In the genomic region with DNA sequence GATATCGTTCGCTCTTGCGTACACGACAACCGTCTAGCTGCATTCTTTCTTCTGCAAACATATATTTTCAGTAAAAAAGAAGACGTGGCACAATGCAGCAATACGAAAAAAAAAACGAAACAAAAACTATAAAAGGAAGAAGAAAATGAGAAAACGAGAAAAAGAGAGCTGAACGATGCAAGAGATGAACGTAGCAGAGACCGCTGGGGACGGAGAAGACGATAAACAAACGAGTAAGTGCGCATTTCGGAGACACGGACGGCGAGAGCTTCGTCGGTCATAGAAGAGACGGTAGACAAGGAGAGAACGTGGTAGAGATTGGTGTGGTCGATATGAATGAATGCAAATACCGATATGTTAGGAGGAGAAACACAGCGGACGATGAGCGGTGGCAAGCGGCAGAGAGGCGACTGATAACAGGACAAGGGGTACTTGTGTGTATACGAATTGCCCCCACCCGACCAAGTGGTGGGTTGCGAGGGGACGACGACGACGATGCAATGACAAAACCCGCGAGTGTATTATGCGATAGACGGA, we compare ENCODE assay signal across 3 worm cellular contexts.
A peak's percentile ranks its signal among the peaks of the same experiment; 100 is the strongest.
TF ChIP-seq lines count a peak whose summit lies in the region.

A gene (minus strand): TSS at position 51 of the 537 bp plus-strand sequence.

TF ChIP-seq in whole organism, L1 larva, 84 proteins besides CTCF, POLR2A, EP300 and RAD21 (continued from another document and continues in another):
- TF ChIP-seq unc-130 (tag; optimal IDR thresholded peaks at IDR 0.05; lab: Kevin White, UChicago) = no peak
- no peak for TF ChIP-seq unc-98 (GFP tag; IDR thresholded peaks at IDR 0.05; lab: Robert Waterston, UW)
- no peak for TF ChIP-seq zip-4 (GFP tag; optimal IDR thresholded peaks at IDR 0.05; lab: Kevin White, UChicago)
- TF ChIP-seq nhr-11 (tag; optimal IDR thresholded peaks at IDR 0.05; lab: Kevin White, UChicago) = no peak
- TF ChIP-seq ets-5 (GFP tag; IDR thresholded peaks at IDR 0.05; lab: Robert Waterston, UW) = no peak
- TF ChIP-seq nhr-84 (tag; optimal IDR thresholded peaks at IDR 0.05; lab: Kevin White, UChicago) = no peak
- no peak for TF ChIP-seq ceh-88 (GFP tag; IDR thresholded peaks at IDR 0.05; lab: Robert Waterston, UW)
- peak; percentile 64 to 84 for TF ChIP-seq lin-35 (GFP tag; optimal IDR thresholded peaks at IDR 0.05; lab: Kevin White, UChicago)
- no peak for TF ChIP-seq ama-1 (optimal IDR thresholded peaks at IDR 0.05; lab: Kevin White, UChicago)
- TF ChIP-seq egl-27 (tag; optimal IDR thresholded peaks at IDR 0.05; lab: Kevin White, UChicago) = peak in 1 of 2 experiments; percentile 38
- no peak for TF ChIP-seq hlh-4 (tag; optimal IDR thresholded peaks at IDR 0.05; lab: Kevin White, UChicago)
- peak; percentile 74 for TF ChIP-seq nhr-20 (tag; optimal IDR thresholded peaks at IDR 0.05; lab: Kevin White, UChicago)
- no peak for TF ChIP-seq unc-30 (tag; optimal IDR thresholded peaks at IDR 0.05; lab: Kevin White, UChicago)
- TF ChIP-seq ces-1 (GFP tag; optimal IDR thresholded peaks at IDR 0.05; lab: Kevin White, UChicago) = no peak
- no peak for TF ChIP-seq fkh-10 (GFP tag; optimal IDR thresholded peaks at IDR 0.05; lab: Kevin White, UChicago)
- no peak for TF ChIP-seq Y116A8C.19 (tag; optimal IDR thresholded peaks at IDR 0.05; lab: Kevin White, UChicago; ENCODE audit: borderline replicate concordance)
- peak; percentile 41 for TF ChIP-seq nhr-90 (tag; optimal IDR thresholded peaks at IDR 0.05; lab: Kevin White, UChicago; ENCODE audit: poor library complexity)
- no peak for TF ChIP-seq ceh-8 (GFP tag; optimal IDR thresholded peaks at IDR 0.05; lab: Kevin White, UChicago)
- TF ChIP-seq nhr-76 (tag; optimal IDR thresholded peaks at IDR 0.05; lab: Kevin White, UChicago) = no peak
- TF ChIP-seq nhr-12 (tag; optimal IDR thresholded peaks at IDR 0.05; lab: Kevin White, UChicago) = no peak
- no peak for TF ChIP-seq lin-15B (tag; optimal IDR thresholded peaks at IDR 0.05; lab: Kevin White, UChicago)
- TF ChIP-seq blmp-1 (tag; optimal IDR thresholded peaks at IDR 0.05; lab: Kevin White, UChicago) = peak; percentile 57
- TF ChIP-seq lin-14 (GFP tag; optimal IDR thresholded peaks at IDR 0.05; lab: Kevin White, UChicago) = peak; percentile 93
- peak; percentile 36 for TF ChIP-seq mef-2 (tag; optimal IDR thresholded peaks at IDR 0.05; lab: Kevin White, UChicago)
- no peak for TF ChIP-seq efl-3 (GFP tag; optimal IDR thresholded peaks at IDR 0.05; lab: Kevin White, UChicago)
- TF ChIP-seq fkh-4 (tag; optimal IDR thresholded peaks at IDR 0.05; lab: Kevin White, UChicago; ENCODE audit: borderline replicate concordance) = no peak
- TF ChIP-seq ztf-4 (tag; optimal IDR thresholded peaks at IDR 0.05; lab: Kevin White, UChicago) = no peak
- peak; percentile 52 for TF ChIP-seq xbp-1 (tag; optimal IDR thresholded peaks at IDR 0.05; lab: Kevin White, UChicago)
- peak; percentile 51 for TF ChIP-seq fkh-8 (tag; optimal IDR thresholded peaks at IDR 0.05; lab: Kevin White, UChicago)
- TF ChIP-seq jun-1 (tag; optimal IDR thresholded peaks at IDR 0.05; lab: Kevin White, UChicago) = no peak
- no peak for TF ChIP-seq pag-3 (tag; optimal IDR thresholded peaks at IDR 0.05; lab: Kevin White, UChicago; ENCODE audit: borderline replicate concordance, insufficient read depth)
- TF ChIP-seq hlh-17 (GFP tag; optimal IDR thresholded peaks at IDR 0.05; lab: Kevin White, UChicago; ENCODE audit: borderline replicate concordance) = no peak
- peak in 1 of 2 experiments; percentile 60 for TF ChIP-seq mdl-1 (tag; optimal IDR thresholded peaks at IDR 0.05; lab: Kevin White, UChicago)
- TF ChIP-seq pax-3 (tag; optimal IDR thresholded peaks at IDR 0.05; lab: Kevin White, UChicago) = no peak
- TF ChIP-seq dsc-1 (tag; optimal IDR thresholded peaks at IDR 0.05; lab: Kevin White, UChicago) = no peak
- TF ChIP-seq tbx-2 (tag; optimal IDR thresholded peaks at IDR 0.05; lab: Kevin White, UChicago) = peak; percentile 42
- no peak for TF ChIP-seq egl-13 (tag; optimal IDR thresholded peaks at IDR 0.05; lab: Kevin White, UChicago)
- peak; percentile 40 for TF ChIP-seq pqm-1 (tag; optimal IDR thresholded peaks at IDR 0.05; lab: Kevin White, UChicago)
- TF ChIP-seq C16A3.4 (tag; optimal IDR thresholded peaks at IDR 0.05; lab: Kevin White, UChicago) = peak; percentile 50
- TF ChIP-seq rnt-1 (tag; optimal IDR thresholded peaks at IDR 0.05; lab: Kevin White, UChicago) = peak; percentile 48
- peak; percentile 50 for TF ChIP-seq nhr-19 (GFP tag; conservative IDR thresholded peaks at IDR 0.05; lab: Robert Waterston, UW)
- TF ChIP-seq mab-9 (GFP tag; IDR thresholded peaks at IDR 0.05; lab: Robert Waterston, UW) = no peak

TF ChIP-seq in whole organism, L3 larva, 47 proteins besides CTCF, POLR2A, EP300 and RAD21 (continued from another document):
- TF ChIP-seq lsy-12 (tag; optimal IDR thresholded peaks at IDR 0.05; lab: Kevin White, UChicago) = no peak
- TF ChIP-seq pha-4 (tag; optimal IDR thresholded peaks at IDR 0.05; lab: Kevin White, UChicago) = peak; percentile 85
- no peak for TF ChIP-seq nhr-237 (tag; optimal IDR thresholded peaks at IDR 0.05; lab: Kevin White, UChicago)
- no peak for TF ChIP-seq nhr-28 (tag; optimal IDR thresholded peaks at IDR 0.05; lab: Kevin White, UChicago)
- no peak for TF ChIP-seq ceh-9 (tag; optimal IDR thresholded peaks at IDR 0.05; lab: Kevin White, UChicago)
- peak; percentile 67 for TF ChIP-seq nhr-25 (tag; optimal IDR thresholded peaks at IDR 0.05; lab: Kevin White, UChicago)
- TF ChIP-seq elt-1 (tag; optimal IDR thresholded peaks at IDR 0.05; lab: Kevin White, UChicago) = peak; percentile 35
- no peak for TF ChIP-seq ceh-82 (tag; optimal IDR thresholded peaks at IDR 0.05; lab: Kevin White, UChicago)
- no peak for TF ChIP-seq ama-1 (optimal IDR thresholded peaks at IDR 0.05; lab: Kevin White, UChicago)
- peak; percentile 89 for TF ChIP-seq pqm-1 (tag; optimal IDR thresholded peaks at IDR 0.05; lab: Kevin White, UChicago)
- TF ChIP-seq nhr-43 (tag; optimal IDR thresholded peaks at IDR 0.05; lab: Kevin White, UChicago; ENCODE audit: poor library complexity, severe bottlenecking) = no peak
- no peak for TF ChIP-seq mml-1 (tag; optimal IDR thresholded peaks at IDR 0.05; lab: Kevin White, UChicago)
- no peak for TF ChIP-seq eor-1 (tag; optimal IDR thresholded peaks at IDR 0.05; lab: Kevin White, UChicago)
- TF ChIP-seq ztf-4 (tag; optimal IDR thresholded peaks at IDR 0.05; lab: Kevin White, UChicago) = no peak
- TF ChIP-seq nhr-67 (tag; optimal IDR thresholded peaks at IDR 0.05; lab: Kevin White, UChicago) = no peak
- no peak for TF ChIP-seq zag-1 (tag; optimal IDR thresholded peaks at IDR 0.05; lab: Kevin White, UChicago)
- peak; percentile 6 for TF ChIP-seq R02D3.7 (tag; optimal IDR thresholded peaks at IDR 0.05; lab: Kevin White, UChicago)
- peak; percentile 6 for TF ChIP-seq nhr-77 (tag; optimal IDR thresholded peaks at IDR 0.05; lab: Kevin White, UChicago)
- TF ChIP-seq fkh-2 (tag; optimal IDR thresholded peaks at IDR 0.05; lab: Kevin White, UChicago) = no peak
- peak; percentile 91 for TF ChIP-seq hmg-11 (tag; optimal IDR thresholded peaks at IDR 0.05; lab: Kevin White, UChicago)
- no peak for TF ChIP-seq egl-27 (tag; optimal IDR thresholded peaks at IDR 0.05; lab: Kevin White, UChicago)
- TF ChIP-seq lin-39 (tag; optimal IDR thresholded peaks at IDR 0.05; lab: Kevin White, UChicago) = no peak
- no peak for TF ChIP-seq elt-3 (tag; optimal IDR thresholded peaks at IDR 0.05; lab: Kevin White, UChicago)
- TF ChIP-seq ceh-28 (tag; optimal IDR thresholded peaks at IDR 0.05; lab: Kevin White, UChicago) = peak; percentile 45
- TF ChIP-seq ztf-11 (tag; optimal IDR thresholded peaks at IDR 0.05; lab: Kevin White, UChicago) = no peak
- no peak for TF ChIP-seq unc-39 (tag; optimal IDR thresholded peaks at IDR 0.05; lab: Kevin White, UChicago)
- TF ChIP-seq egl-5 (tag; optimal IDR thresholded peaks at IDR 0.05; lab: Kevin White, UChicago) = no peak
- TF ChIP-seq mdl-1 (tag; optimal IDR thresholded peaks at IDR 0.05; lab: Kevin White, UChicago) = no peak
- peak; percentile 0 for TF ChIP-seq aly-2 (tag; optimal IDR thresholded peaks at IDR 0.05; lab: Kevin White, UChicago)

TF ChIP-seq in whole organism, young adult, 124 proteins besides CTCF, POLR2A, EP300 and RAD21 (continued from another document and continues in another):
- no peak for TF ChIP-seq nfya-2 (GFP tag; IDR thresholded peaks at IDR 0.05; lab: Robert Waterston, UW)
- TF ChIP-seq ztf-3 (GFP tag; optimal IDR thresholded peaks at IDR 0.05; lab: Kevin White, UChicago) = no peak
- TF ChIP-seq cebp-2 (GFP tag; IDR thresholded peaks at IDR 0.05; lab: Robert Waterston, UW) = no peak
- no peak for TF ChIP-seq snpc-4 (GFP tag; optimal IDR thresholded peaks at IDR 0.05; lab: Kevin White, UChicago)
- peak in 1 of 4 experiments; percentile 24 for TF ChIP-seq snpc-4 (tag; optimal IDR thresholded peaks at IDR 0.05; lab: Kevin White, UChicago)
- TF ChIP-seq lag-1 (GFP tag; IDR thresholded peaks at IDR 0.05; lab: Robert Waterston, UW) = no peak
- no peak for TF ChIP-seq egrh-3 (GFP tag; IDR thresholded peaks at IDR 0.05; lab: Robert Waterston, UW)
- TF ChIP-seq bed-1 (GFP tag; IDR thresholded peaks at IDR 0.05; lab: Robert Waterston, UW) = no peak
- no peak for TF ChIP-seq lsl-1 (GFP tag; optimal IDR thresholded peaks at IDR 0.05; lab: Kevin White, UChicago)
- no peak for TF ChIP-seq mxl-1 (tag; optimal IDR thresholded peaks at IDR 0.05; lab: Kevin White, UChicago)
- TF ChIP-seq nhr-90 (tag; optimal IDR thresholded peaks at IDR 0.05; lab: Kevin White, UChicago) = peak; percentile 53
- TF ChIP-seq B0336.3 (GFP tag; IDR thresholded peaks at IDR 0.05; lab: Robert Waterston, UW) = peak; percentile 79; the same call in 1 of the 2 replicates
- no peak for TF ChIP-seq B0261.1 (tag; optimal IDR thresholded peaks at IDR 0.05; lab: Kevin White, UChicago)
- no peak for TF ChIP-seq C17E4.6 (GFP tag; IDR thresholded peaks at IDR 0.05; lab: Robert Waterston, UW)
- no peak for TF ChIP-seq F52B5.7 (tag; optimal IDR thresholded peaks at IDR 0.05; lab: Kevin White, UChicago)
- TF ChIP-seq T26A5.8 (tag; optimal IDR thresholded peaks at IDR 0.05; lab: Kevin White, UChicago) = no peak
- TF ChIP-seq F57C9.4 (tag; optimal IDR thresholded peaks at IDR 0.05; lab: Kevin White, UChicago) = no peak
- TF ChIP-seq F55B11.4 (tag; optimal IDR thresholded peaks at IDR 0.05; lab: Kevin White, UChicago; ENCODE audit: borderline replicate concordance, insufficient read depth) = no peak
- 0 out of 2 replicates have a peak, but pooled peaks have one; percentile 33 for TF ChIP-seq nfyb-1 (GFP tag; IDR thresholded peaks at IDR 0.05; lab: Robert Waterston, UW)
- no peak for TF ChIP-seq nfya-1 (tag; optimal IDR thresholded peaks at IDR 0.05; lab: Kevin White, UChicago; ENCODE audit: borderline replicate concordance, insufficient read depth)
- no peak for TF ChIP-seq K11D2.4 (GFP tag; IDR thresholded peaks at IDR 0.05; lab: Robert Waterston, UW)
- TF ChIP-seq ceh-27 (GFP tag; optimal IDR thresholded peaks at IDR 0.05; lab: Kevin White, UChicago) = no peak
- no peak for TF ChIP-seq pha-4 (tag; optimal IDR thresholded peaks at IDR 0.05; lab: Kevin White, UChicago)
- TF ChIP-seq ztf-26 (tag; optimal IDR thresholded peaks at IDR 0.05; lab: Kevin White, UChicago) = peak; percentile 47
- TF ChIP-seq T07F8.4 (tag; optimal IDR thresholded peaks at IDR 0.05; lab: Kevin White, UChicago) = no peak
- no peak for TF ChIP-seq sptf-2 (GFP tag; optimal IDR thresholded peaks at IDR 0.05; lab: Kevin White, UChicago)
- TF ChIP-seq D2030.7 (GFP tag; IDR thresholded peaks at IDR 0.05; lab: Robert Waterston, UW) = no peak
- no peak for TF ChIP-seq zim-3 (tag; optimal IDR thresholded peaks at IDR 0.05; lab: Kevin White, UChicago)
- TF ChIP-seq lin-40 (tag; optimal IDR thresholded peaks at IDR 0.05; lab: Kevin White, UChicago) = peak; percentile 77
- no peak for TF ChIP-seq rpc-1 (optimal IDR thresholded peaks at IDR 0.05; lab: Kevin White, UChicago)
- TF ChIP-seq rpc-1 (tag; optimal IDR thresholded peaks at IDR 0.05; lab: Kevin White, UChicago) = no peak
- TF ChIP-seq F49E8.2 (tag; optimal IDR thresholded peaks at IDR 0.05; lab: Kevin White, UChicago; ENCODE audit: insufficient read depth) = no peak
- no peak for TF ChIP-seq xnd-1 (tag; optimal IDR thresholded peaks at IDR 0.05; lab: Kevin White, UChicago)
- no peak for TF ChIP-seq sdz-38 (tag; optimal IDR thresholded peaks at IDR 0.05; lab: Kevin White, UChicago)
- peak; percentile 85 for TF ChIP-seq attf-5 (GFP tag; optimal IDR thresholded peaks at IDR 0.05; lab: Kevin White, UChicago)
- no peak for TF ChIP-seq aptf-3 (GFP tag; IDR thresholded peaks at IDR 0.05; lab: Robert Waterston, UW)
- TF ChIP-seq him-1 (tag; optimal IDR thresholded peaks at IDR 0.05; lab: Kevin White, UChicago) = no peak
- no peak for TF ChIP-seq dpl-1 (GFP tag; optimal IDR thresholded peaks at IDR 0.05; lab: Kevin White, UChicago)
- peak; percentile 100 for TF ChIP-seq nhr-80 (tag; optimal IDR thresholded peaks at IDR 0.05; lab: Kevin White, UChicago)
- peak; percentile 61 for TF ChIP-seq ets-4 (GFP tag; optimal IDR thresholded peaks at IDR 0.05; lab: Kevin White, UChicago)
- TF ChIP-seq snpc-1.1 (tag; optimal IDR thresholded peaks at IDR 0.05; lab: Kevin White, UChicago; ENCODE audit: insufficient read depth) = no peak
- no peak for TF ChIP-seq let-607 (tag; optimal IDR thresholded peaks at IDR 0.05; lab: Kevin White, UChicago)
- TF ChIP-seq lin-54 (GFP tag; optimal IDR thresholded peaks at IDR 0.05; lab: Kevin White, UChicago) = peak; percentile 44
- no peak for TF ChIP-seq Y95B8A.8 (GFP tag; IDR thresholded peaks at IDR 0.05; lab: Robert Waterston, UW)
- TF ChIP-seq unc-130 (GFP tag; optimal IDR thresholded peaks at IDR 0.05; lab: Kevin White, UChicago) = no peak
- no peak for TF ChIP-seq akir-1 (GFP tag; optimal IDR thresholded peaks at IDR 0.05; lab: Kevin White, UChicago)
- no peak for TF ChIP-seq mel-28 (tag; optimal IDR thresholded peaks at IDR 0.05; lab: Kevin White, UChicago; ENCODE audit: borderline replicate concordance)
- TF ChIP-seq pbrm-1 (GFP tag; IDR thresholded peaks at IDR 0.05; lab: Robert Waterston, UW) = no peak
- no peak for TF ChIP-seq ztf-22 (GFP tag; optimal IDR thresholded peaks at IDR 0.05; lab: Kevin White, UChicago)
- TF ChIP-seq Y56A3A.18 (GFP tag; IDR thresholded peaks at IDR 0.05; lab: Robert Waterston, UW) = no peak
- TF ChIP-seq F37B4.10 (GFP tag; IDR thresholded peaks at IDR 0.05; lab: Robert Waterston, UW) = no peak
- no peak for TF ChIP-seq gei-17 (GFP tag; optimal IDR thresholded peaks at IDR 0.05; lab: Kevin White, UChicago)
- TF ChIP-seq ceh-58 (GFP tag; IDR thresholded peaks at IDR 0.05; lab: Robert Waterston, UW) = no peak
- TF ChIP-seq ztf-25 (GFP tag; IDR thresholded peaks at IDR 0.05; lab: Robert Waterston, UW) = no peak
- 0 out of 2 replicates have a peak, but pooled peaks have one; percentile 33 for TF ChIP-seq rcor-1 (GFP tag; IDR thresholded peaks at IDR 0.05; lab: Robert Waterston, UW)
- peak; percentile 33 for TF ChIP-seq tbp1 (GFP tag; optimal IDR thresholded peaks at IDR 0.05; lab: Kevin White, UChicago)
- TF ChIP-seq lir-1 (GFP tag; conservative IDR thresholded peaks at IDR 0.05; lab: Robert Waterston, UW) = 0 out of 2 replicates have a peak, but pooled peaks have one; percentile 20
- no peak for TF ChIP-seq B0019.2 (GFP tag; conservative IDR thresholded peaks at IDR 0.05; lab: Robert Waterston, UW)
- TF ChIP-seq lin-35 (GFP tag; optimal IDR thresholded peaks at IDR 0.05; lab: Kevin White, UChicago) = no peak
- no peak for TF ChIP-seq sea-2 (GFP tag; IDR thresholded peaks at IDR 0.05; lab: Robert Waterston, UW)
- TF ChIP-seq hrde-1 (tag; optimal IDR thresholded peaks at IDR 0.05; lab: Kevin White, UChicago; ENCODE audit: borderline replicate concordance) = no peak
- TF ChIP-seq attf-6 (GFP tag; IDR thresholded peaks at IDR 0.05; lab: Robert Waterston, UW) = no peak
- TF ChIP-seq mes-4 (tag; optimal IDR thresholded peaks at IDR 0.05; lab: Kevin White, UChicago) = no peak
- TF ChIP-seq fkh-3 (tag; optimal IDR thresholded peaks at IDR 0.05; lab: Kevin White, UChicago) = no peak
- TF ChIP-seq madf-3 (GFP tag; IDR thresholded peaks at IDR 0.05; lab: Robert Waterston, UW) = no peak
- no peak for TF ChIP-seq efl-1 (GFP tag; optimal IDR thresholded peaks at IDR 0.05; lab: Kevin White, UChicago)
- TF ChIP-seq F22D6.2 (tag; optimal IDR thresholded peaks at IDR 0.05; lab: Kevin White, UChicago) = no peak
